Worm (Caenorhabditis elegans) whole organism, young adult: ENCODE data around the gene C05B5.11.

Experiments
- B0019.2 ChIP-seq: fragments of 200-800 bp; sonication (Bioruptor generic); conservative IDR thresholded peaks from 2 replicates; pipeline ENCODE4 v1.3.6; 2022; ENCODE audit warnings: missing genetic modification reagents, missing genetic modification characterization, missing compliant biosample characterization
- F33H1.4 ChIP-seq: fragments of 200-800 bp; sonication (Bioruptor generic); IDR thresholded peaks from 2 replicates; pipeline ENCODE4 v1.3.6; 2022; ENCODE audit warnings: missing genetic modification reagents, missing genetic modification characterization, missing compliant biosample characterization
- F52B5.7 ChIP-seq: sonication (generic microtip); optimal IDR thresholded peaks from 2 replicates; lab custom pipeline; 2016; ENCODE audit warnings: mild to moderate bottlenecking, missing genetic modification characterization, missing compliant biosample characterization
- F57A8.1 ChIP-seq: fragments of 200-800 bp; sonication (Bioruptor generic); optimal IDR thresholded peaks from 2 replicates; lab custom pipeline; 2018; ENCODE audit warnings: mild to moderate bottlenecking, missing genetic modification characterization, moderate library complexity, missing compliant biosample characterization
- Y53F4B.3 ChIP-seq: fragments of 200-800 bp; sonication (Bioruptor generic); IDR thresholded peaks from 2 replicates; pipeline ENCODE4 v1.3.6; 2022; ENCODE audit warnings: missing genetic modification reagents, missing genetic modification characterization, missing compliant biosample characterization
- Y53G8AR.9 ChIP-seq: fragments of 200-800 bp; sonication (Bioruptor generic); conservative IDR thresholded peaks from 2 replicates; pipeline ENCODE4 v1.3.6; 2022; ENCODE audit warnings: missing genetic modification reagents, missing genetic modification characterization, missing compliant biosample characterization
- Y79H2A.3 ChIP-seq: fragments of 200-800 bp; sonication (Bioruptor generic); conservative IDR thresholded peaks from 2 replicates; pipeline ENCODE4 v1.3.6; 2022; ENCODE audit warnings: missing genetic modification reagents, missing genetic modification characterization, missing compliant biosample characterization
- aptf-2 ChIP-seq: fragments of 200-800 bp; sonication (Bioruptor generic); conservative IDR thresholded peaks from 2 replicates; pipeline ENCODE4 v1.3.6; 2022; ENCODE audit warnings: missing genetic modification reagents, missing genetic modification characterization, missing compliant biosample characterization
- athp-1 ChIP-seq: sonication (generic microtip); optimal IDR thresholded peaks from 2 replicates; lab custom pipeline; 2017; ENCODE audit warnings: mild to moderate bottlenecking, missing genetic modification characterization, missing compliant biosample characterization
- attf-5 ChIP-seq: fragments of 200-800 bp; sonication (Bioruptor generic); optimal IDR thresholded peaks from 2 replicates; lab custom pipeline; 2018; ENCODE audit warnings: mild to moderate bottlenecking, missing genetic modification characterization, missing compliant biosample characterization
- ccch-3 ChIP-seq: fragments of 200-800 bp; sonication (Bioruptor generic); optimal IDR thresholded peaks from 2 replicates; lab custom pipeline; 2018; ENCODE audit warnings: mild to moderate bottlenecking, missing genetic modification characterization, missing compliant biosample characterization
- ceh-100 ChIP-seq: fragments of 200-800 bp; sonication (Bioruptor generic); IDR thresholded peaks from 2 replicates; pipeline ENCODE4 v1.3.6; 2022; ENCODE audit warnings: missing genetic modification reagents, missing genetic modification characterization, missing compliant biosample characterization
- ceh-27 ChIP-seq: fragments of 200-800 bp; sonication (Bioruptor generic); optimal IDR thresholded peaks from 2 replicates; lab custom pipeline; 2018; ENCODE audit warnings: mild to moderate bottlenecking, missing genetic modification characterization, moderate library complexity, missing compliant biosample characterization
- ceh-91 ChIP-seq: fragments of 200-800 bp; sonication (Bioruptor generic); IDR thresholded peaks from 2 replicates; pipeline ENCODE4 v1.3.6; 2022; ENCODE audit warnings: missing genetic modification reagents, missing genetic modification characterization, missing compliant biosample characterization
- egrh-3 ChIP-seq: fragments of 200-800 bp; sonication (Bioruptor generic); IDR thresholded peaks from 2 replicates; pipeline ENCODE4 v1.3.6; 2022; ENCODE audit warnings: missing genetic modification reagents, missing genetic modification characterization, missing compliant biosample characterization
- fkh-3 ChIP-seq: sonication (generic microtip); optimal IDR thresholded peaks from 2 replicates; lab custom pipeline; 2016; ENCODE audit warnings: mild to moderate bottlenecking, missing genetic modification characterization, missing compliant biosample characterization
- hmg-1.2 ChIP-seq: fragments of 200-800 bp; sonication (Bioruptor generic); IDR thresholded peaks from 2 replicates; pipeline ENCODE4 v1.3.6; 2022; ENCODE audit warnings: missing genetic modification reagents, missing genetic modification characterization, missing compliant biosample characterization
- hsf-1 ChIP-seq: fragments of 200-800 bp; sonication (Bioruptor generic); IDR thresholded peaks from 2 replicates; pipeline ENCODE4 v1.3.6; 2022; ENCODE audit warnings: missing genetic modification reagents, missing genetic modification characterization, missing compliant biosample characterization
- lin-26 ChIP-seq: fragments of 200-800 bp; sonication (Bioruptor generic); IDR thresholded peaks from 2 replicates; pipeline ENCODE4 v1.3.6; 2022; ENCODE audit warnings: missing genetic modification reagents, missing genetic modification characterization, missing compliant biosample characterization
- lin-35 ChIP-seq, 3 experiments: fragments of 150-350 bp in 2 of 3; sonication (generic microtip) in 1 of 3; optimal IDR thresholded peaks; 2 replicates each; lab custom pipeline; 2014 to 2018; ENCODE audit warnings: missing biosample characterization in 3 of 3, missing genetic modification characterization in 3 of 3, missing genetic modification reagents in 3 of 3
- madf-10 ChIP-seq: sonication (generic microtip); optimal IDR thresholded peaks from 2 replicates; lab custom pipeline; 2016; ENCODE audit warnings: mild to moderate bottlenecking, missing genetic modification characterization, missing compliant biosample characterization
- madf-8 ChIP-seq: fragments of 200-800 bp; sonication (Bioruptor generic); conservative IDR thresholded peaks from 2 replicates; pipeline ENCODE4 v1.3.6; 2022; ENCODE audit warnings: missing genetic modification reagents, missing genetic modification characterization, missing compliant biosample characterization
- mcd-1 ChIP-seq: fragments of 200-800 bp; sonication (Bioruptor generic); IDR thresholded peaks from 2 replicates; pipeline ENCODE4 v1.3.6; 2022; ENCODE audit warnings: missing genetic modification reagents, missing genetic modification characterization, missing compliant biosample characterization
- nfyb-1 ChIP-seq: fragments of 200-800 bp; sonication (Bioruptor generic); IDR thresholded peaks from 2 replicates; pipeline ENCODE4 v1.3.6; 2022; ENCODE audit warnings: missing genetic modification reagents, missing genetic modification characterization, missing compliant biosample characterization
- nhr-179 ChIP-seq: sonication (generic microtip); optimal IDR thresholded peaks from 2 replicates; lab custom pipeline; 2016; ENCODE audit warnings: mild to moderate bottlenecking, missing genetic modification characterization, missing compliant biosample characterization
- pbrm-1 ChIP-seq: fragments of 200-800 bp; sonication (Bioruptor generic); IDR thresholded peaks from 2 replicates; pipeline ENCODE4 v1.3.6; 2022; ENCODE audit warnings: missing genetic modification reagents, missing genetic modification characterization, missing compliant biosample characterization
- pha-4 ChIP-seq: fragments of 150-350 bp; sonication (generic microtip); optimal IDR thresholded peaks from 2 replicates; lab custom pipeline; 2014; ENCODE audit warnings: missing biosample characterization, missing genetic modification reagents, missing genetic modification characterization
- repo-1 ChIP-seq: sonication (generic microtip); optimal IDR thresholded peaks from 2 replicates; lab custom pipeline; 2017; ENCODE audit warnings: mild to moderate bottlenecking, missing genetic modification characterization, missing compliant biosample characterization
- rpc-1 ChIP-seq, 2 experiments: fragments of 150-350 bp in 1 of 2; sonication (generic microtip) in 1 of 2; optimal IDR thresholded peaks; 2 replicates each; lab custom pipeline; 2014 to 2018; ENCODE audit warnings: missing biosample characterization in 1 of 2, missing genetic modification characterization in 1 of 2, missing genetic modification reagents in 1 of 2, missing genotype in 1 of 2
- sea-2 ChIP-seq: fragments of 200-800 bp; sonication (Bioruptor generic); IDR thresholded peaks from 2 replicates; pipeline ENCODE4 v1.3.6; 2022; ENCODE audit warnings: missing genetic modification characterization, missing compliant biosample characterization
- snpc-1.3 ChIP-seq: sonication (generic microtip); optimal IDR thresholded peaks from 2 replicates; lab custom pipeline; 2017; ENCODE audit warnings: missing genetic modification characterization, mild to moderate bottlenecking, missing compliant biosample characterization, antibody characterized with exemption, moderate library complexity, missing genotype, missing genetic modification reagents; ENCODE audit not compliant: insufficient read depth
- snpc-3.4 ChIP-seq: sonication (generic microtip); optimal IDR thresholded peaks from 2 replicates; lab custom pipeline; 2017; ENCODE audit warnings: missing genetic modification characterization, mild to moderate bottlenecking, missing compliant biosample characterization, antibody characterized with exemption, moderate library complexity, missing genotype, missing genetic modification reagents
- sptf-2 ChIP-seq: fragments of 200-800 bp; sonication (Bioruptor generic); optimal IDR thresholded peaks from 2 replicates; lab custom pipeline; 2018; ENCODE audit warnings: mild to moderate bottlenecking, missing genetic modification characterization, missing compliant biosample characterization
- tbp1 ChIP-seq: fragments of 200-800 bp; sonication (Bioruptor generic); optimal IDR thresholded peaks from 2 replicates; lab custom pipeline; 2018; ENCODE audit warnings: mild to moderate bottlenecking, missing genetic modification characterization, missing compliant biosample characterization
- unc-130 ChIP-seq: sonication (generic microtip); optimal IDR thresholded peaks from 2 replicates; lab custom pipeline; 2016; ENCODE audit warnings: missing genetic modification reagents, missing genetic modification characterization, missing compliant biosample characterization
- zim-3 ChIP-seq: sonication (generic microtip); optimal IDR thresholded peaks from 2 replicates; lab custom pipeline; 2017; ENCODE audit warnings: mild to moderate bottlenecking, missing genetic modification characterization, moderate library complexity, missing compliant biosample characterization

The C05B5.11 gene

ce11 chrIII:10027947-10028346 lies 23.6 kb downstream of the C05B5.11 start, which contains the start of gene ins-23:
Gene ins-23, plus strand, starts transcription at chrIII:10028247.
- TF ChIP-seq ccch-3 (GFP tag; lab: Kevin White, UChicago) (no peak), egrh-3 (no peak), B0019.2 (GFP tag; lab: Robert Waterston, UW) (no peak), attf-5 (GFP tag; lab: Kevin White, UChicago) (no peak), madf-10 (no peak), lin-26 (GFP tag; lab: Robert Waterston, UW) (no peak), ceh-100 (GFP tag; lab: Robert Waterston, UW) (no peak), rpc-1 (optimal IDR thresholded peaks at IDR 0.05; lab: Kevin White, UChicago) (no peak), rpc-1 (tag; optimal IDR thresholded peaks at IDR 0.05; lab: Kevin White, UChicago) (no peak), ceh-27 (GFP tag; lab: Kevin White, UChicago) (no peak), pbrm-1 (GFP tag; lab: Robert Waterston, UW) (no peak), F57A8.1 (GFP tag; lab: Kevin White, UChicago) (no peak), Y53G8AR.9 (GFP tag; lab: Robert Waterston, UW) (no peak), zim-3 (tag; lab: Kevin White, UChicago) (no peak), hmg-1.2 (no peak), nhr-179 (tag; lab: Kevin White, UChicago) (no peak), repo-1 (no peak)

DNA sequence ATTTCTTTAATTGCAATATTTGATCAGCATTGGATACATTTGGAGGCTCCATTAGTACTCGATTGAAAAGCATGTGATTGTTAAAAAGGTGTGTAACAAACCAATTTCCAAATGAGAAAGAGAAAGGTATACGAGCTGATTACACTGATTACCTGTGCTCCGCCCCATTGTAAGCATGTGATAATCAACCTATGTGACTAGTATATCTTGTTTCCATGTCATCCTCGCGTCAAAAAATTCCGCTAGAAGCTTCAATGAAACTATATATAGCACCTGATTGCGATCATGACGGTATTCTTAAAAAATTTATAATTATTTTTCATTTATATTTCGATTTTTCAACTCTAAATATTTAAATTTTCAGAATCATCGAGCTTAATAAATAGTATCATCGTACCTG lies 26.2 kb downstream of the C05B5.11 start, which contains the start of gene M04D8.4:
Gene M04D8.4 (minus strand): TSS at position 101 of the 400 bp plus-strand sequence.
- no peak for TF ChIP-seq egrh-3
- no peak for TF ChIP-seq pha-4 (tag; lab: Kevin White, UChicago)
- TF ChIP-seq unc-130 (GFP tag; lab: Kevin White, UChicago) = no peak
- TF ChIP-seq ceh-27 (GFP tag; lab: Kevin White, UChicago) = no peak
- no peak for TF ChIP-seq Y53F4B.3 (GFP tag; lab: Robert Waterston, UW)
- no peak for TF ChIP-seq ceh-91
- no peak for TF ChIP-seq lin-35 (GFP tag; optimal IDR thresholded peaks at IDR 0.05; lab: Kevin White, UChicago)
- TF ChIP-seq nfyb-1 = no peak
- TF ChIP-seq sptf-2 (GFP tag; lab: Kevin White, UChicago) = no peak
- TF ChIP-seq mcd-1 (GFP tag; lab: Robert Waterston, UW) = no peak
- no peak for TF ChIP-seq snpc-3.4 (tag; lab: Kevin White, UChicago)
- no peak for TF ChIP-seq aptf-2 (GFP tag; lab: Robert Waterston, UW)
- no peak for TF ChIP-seq hmg-1.2
- TF ChIP-seq fkh-3 (tag; lab: Kevin White, UChicago) = no peak

- TF ChIP-seq F57A8.1 (GFP tag; lab: Kevin White, UChicago) (no peak), nfyb-1 (no peak), pha-4 (tag; lab: Kevin White, UChicago) (no peak), athp-1 (tag; lab: Kevin White, UChicago) (no peak), tbp1 (no peak), madf-8 (no peak), snpc-1.3 (no peak), F52B5.7 (no peak), ccch-3 (GFP tag; lab: Kevin White, UChicago) (no peak), hsf-1 (GFP tag; lab: Robert Waterston, UW) (no peak), F33H1.4 (no peak), sea-2 (GFP tag; lab: Robert Waterston, UW) (no peak), Y79H2A.3 (no peak)
Observed at ce11 chrIII:10033213-10033612, 28.9 kb downstream of the C05B5.11 start, which contains the start of gene M04D8.5. Gene M04D8.5, minus strand, starts transcription at chrIII:10033313.
